Fruit fly (Drosophila melanogaster): ENCODE data around the gene Sf3b5.

Sf3b5 gene

dm6 chr3R:9033619-9034401 is 18.7 kb upstream of the Sf3b5 start (continued):
- TF ChIP-seq CG7928 (GFP tag; optimal IDR thresholded peaks at IDR 0.05) (peak; percentile 68), CG4707 (GFP tag; optimal IDR thresholded peaks at IDR 0.05) (peak; percentile 19), NC2α (GFP tag; optimal IDR thresholded peaks at IDR 0.05) (peak; percentile 56), Hr51 (GFP tag; optimal IDR thresholded peaks at IDR 0.05) (peak; percentile 49 to 90), ssp (GFP tag; IDR thresholded peaks at IDR 0.05) (no peak), CG7372 (GFP tag; IDR thresholded peaks at IDR 0.05) (0 out of 2 replicates have a peak, but pooled peaks have one; percentile 47), grau (tag; optimal IDR thresholded peaks at IDR 0.05) (peak; percentile 90), CG34224 (GFP tag; IDR thresholded peaks at IDR 0.05; ENCODE audit: partially characterized antibody) (0 out of 3 replicates have a peak, but pooled peaks have one; percentile 15), lab (GFP tag; optimal IDR thresholded peaks at IDR 0.05) (peak; percentile 88), C15 (GFP tag; IDR thresholded peaks at IDR 0.05) (0 out of 3 replicates have a peak, but pooled peaks have one; percentile 44), CG32532 (GFP tag; IDR thresholded peaks at IDR 0.05) (0 out of 2 replicates have a peak, but pooled peaks have one; percentile 68), Atf6 (GFP tag; IDR thresholded peaks at IDR 0.05) (peak; percentile 69), tap (tag; optimal IDR thresholded peaks at IDR 0.05) (peak; percentile 79), btn (GFP tag; optimal IDR thresholded peaks at IDR 0.05) (no peak), Dek (tag; optimal IDR thresholded peaks at IDR 0.05) (peak; percentile 87), caup (GFP tag; optimal IDR thresholded peaks at IDR 0.05; ENCODE audit: severe bottlenecking) (peak; percentile 83), stc (GFP tag; IDR thresholded peaks at IDR 0.05) (peak; percentile 31; the same call in 1 of the 2 replicates), Fer3 (tag; optimal IDR thresholded peaks at IDR 0.05) (peak; percentile 73), Lim3 (GFP tag; IDR thresholded peaks at IDR 0.05) (no peak), Spps (tag; optimal IDR thresholded peaks at IDR 0.05) (peak; percentile 48), vfl (GFP tag; optimal IDR thresholded peaks at IDR 0.05) (peak; percentile 38), tin (GFP tag; optimal IDR thresholded peaks at IDR 0.05) (peak; percentile 70), Ets97D (GFP tag; optimal IDR thresholded peaks at IDR 0.05) (no peak), H15 (GFP tag; IDR thresholded peaks at IDR 0.05) (no peak), luna (GFP tag; optimal IDR thresholded peaks at IDR 0.05) (no peak), corto (GFP tag; optimal IDR thresholded peaks at IDR 0.05) (peak; percentile 55), sr (GFP tag; IDR thresholded peaks at IDR 0.05) (0 out of 3 replicates have a peak, but pooled peaks have one; percentile 35), wek (GFP tag; optimal IDR thresholded peaks at IDR 0.05) (no peak), CG2199 (GFP tag; IDR thresholded peaks at IDR 0.05) (peak; percentile 90), Xbp1 (GFP tag; optimal IDR thresholded peaks at IDR 0.05) (peak; percentile 65), CG6654 (GFP tag; optimal IDR thresholded peaks at IDR 0.05) (peak; percentile 44), HLH3B (GFP tag; IDR thresholded peaks at IDR 0.05) (peak; percentile 43; the same call in 1 of the 2 replicates), al (GFP tag; IDR thresholded peaks at IDR 0.05) (peak; percentile 19; the same call in 1 of the 2 replicates), CG8089 (GFP tag; optimal IDR thresholded peaks at IDR 0.05) (no peak), en (GFP tag; optimal IDR thresholded peaks at IDR 0.05) (peak; percentile 4), Gug (GFP tag; IDR thresholded peaks at IDR 0.05) (no peak), pros (GFP tag; optimal IDR thresholded peaks at IDR 0.05) (peak; percentile 88), sim (GFP tag; IDR thresholded peaks at IDR 0.05) (0 out of 2 replicates have a peak, but pooled peaks have one; percentile 28), twi (tag; optimal IDR thresholded peaks at IDR 0.05) (peak; percentile 77), vvl (GFP tag; IDR thresholded peaks at IDR 0.05) (peak; percentile 37; the same call in 1 of the 2 replicates), eve (GFP tag; optimal IDR thresholded peaks at IDR 0.05) (peak in 1 of 2 experiments; percentile 93), CG7839 (tag; optimal IDR thresholded peaks at IDR 0.05) (peak; percentile 88), hth (optimal IDR thresholded peaks at IDR 0.05) (no peak), CG18619 (GFP tag; optimal IDR thresholded peaks at IDR 0.05) (peak; percentile 83), slp2 (GFP tag; optimal IDR thresholded peaks at IDR 0.05) (no peak), Dfd (GFP tag; optimal IDR thresholded peaks at IDR 0.05) (no peak), Oli (tag; optimal IDR thresholded peaks at IDR 0.05) (peak; percentile 85), Xrp1 (GFP tag; IDR thresholded peaks at IDR 0.05) (peak; percentile 76), Asciz (GFP tag; optimal IDR thresholded peaks at IDR 0.05) (peak; percentile 77)

Data from whole organism, embryonic.